Worm (Caenorhabditis elegans): ENCODE measurements around the gene lhfp-4.

DNA sequence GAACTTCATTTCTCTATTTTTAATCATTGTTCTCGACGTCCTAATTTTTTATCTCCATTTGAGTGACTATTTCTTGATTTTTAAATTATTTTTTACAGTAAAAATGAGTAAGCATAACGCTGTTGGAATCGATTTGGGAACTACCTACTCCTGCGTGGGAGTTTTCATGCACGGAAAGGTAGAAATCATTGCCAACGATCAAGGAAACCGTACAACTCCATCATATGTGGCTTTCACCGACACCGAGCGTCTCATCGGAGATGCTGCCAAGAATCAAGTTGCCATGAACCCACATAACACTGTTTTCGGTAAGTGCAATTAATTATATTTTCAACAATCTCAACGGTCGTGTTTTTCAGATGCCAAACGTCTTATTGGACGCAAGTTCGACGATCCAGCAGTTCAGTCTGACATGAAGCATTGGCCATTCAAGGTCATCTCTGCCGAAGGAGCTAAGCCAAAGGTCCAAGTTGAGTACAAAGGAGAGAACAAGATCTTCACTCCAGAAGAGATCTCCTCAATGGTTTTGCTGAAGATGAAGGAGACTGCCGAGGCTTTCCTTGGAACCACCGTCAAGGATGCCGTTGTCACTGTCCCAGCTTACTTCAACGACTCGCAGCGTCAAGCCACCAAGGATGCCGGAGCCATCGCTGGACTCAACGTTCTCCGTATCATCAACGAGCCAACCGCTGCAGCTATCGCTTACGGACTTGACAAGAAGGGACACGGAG, 3.6 kb downstream of the lhfp-4 start, which contains the start of gene hsp-1:
- no peak for TF ChIP-seq him-1 (tag; optimal IDR thresholded peaks at IDR 0.05)
- TF ChIP-seq dao-5 (tag; optimal IDR thresholded peaks at IDR 0.05), result no peak
- TF ChIP-seq W03F9.2 (tag; optimal IDR thresholded peaks at IDR 0.05), result no peak

All from whole organism, L4/young adult.